Worm (Caenorhabditis elegans) whole organism, late embryonic: Measurements from ENCODE around the gene idpb-3.

ENCODE experiments used
- C08G9.2 ChIP-seq: sonication (generic microtip); optimal IDR thresholded peaks from 2 replicates; lab custom pipeline; 2016; ENCODE audit warnings: mild to moderate bottlenecking, missing genetic modification characterization, moderate library complexity, missing compliant biosample characterization
- C38D4.7 ChIP-seq: fragments of 200-800 bp; sonication (Bioruptor generic); optimal IDR thresholded peaks from 2 replicates; lab custom pipeline; 2018; ENCODE audit warnings: mild to moderate bottlenecking, missing genetic modification characterization, moderate library complexity, missing compliant biosample characterization
- F13H6.1 ChIP-seq: sonication (generic microtip); optimal IDR thresholded peaks from 2 replicates; lab custom pipeline; 2016; ENCODE audit warnings: missing genetic modification characterization, missing compliant biosample characterization
- Y22D7AL.16 ChIP-seq: sonication (generic microtip); optimal IDR thresholded peaks from 2 replicates; lab custom pipeline; 2016; ENCODE audit warnings: missing genetic modification characterization, missing compliant biosample characterization
- ama-1 ChIP-seq: fragments of 150-350 bp; optimal IDR thresholded peaks from 2 replicates; lab custom pipeline; 2014
- ceh-19 ChIP-seq: fragments of 200-800 bp; sonication (Bioruptor generic); optimal IDR thresholded peaks from 2 replicates; lab custom pipeline; 2018; ENCODE audit warnings: mild to moderate bottlenecking, missing genetic modification characterization, missing compliant biosample characterization
- ceh-24 ChIP-seq: sonication (generic microtip); optimal IDR thresholded peaks from 2 replicates; lab custom pipeline; 2016; ENCODE audit warnings: mild to moderate bottlenecking, missing genetic modification characterization, missing compliant biosample characterization
- ceh-30 ChIP-seq: fragments of 150-350 bp; optimal IDR thresholded peaks from 2 replicates; lab custom pipeline; 2014; ENCODE audit warnings: missing biosample characterization, missing genetic modification characterization
- ceh-31 ChIP-seq: sonication (generic microtip); optimal IDR thresholded peaks from 2 replicates; lab custom pipeline; 2016; ENCODE audit warnings: missing genetic modification characterization, missing compliant biosample characterization
- ceh-34 ChIP-seq: sonication (generic microtip); optimal IDR thresholded peaks from 2 replicates; lab custom pipeline; 2016; ENCODE audit warnings: mild to moderate bottlenecking, missing genetic modification characterization, missing compliant biosample characterization
- ceh-45 ChIP-seq: fragments of 200-800 bp; sonication (Bioruptor generic); IDR thresholded peaks from 2 replicates; pipeline ENCODE4 v1.3.6; 2022; ENCODE audit warnings: missing genetic modification reagents, missing genetic modification characterization, missing compliant biosample characterization
- ceh-48 ChIP-seq: sonication (generic microtip); optimal IDR thresholded peaks from 2 replicates; lab custom pipeline; 2016; ENCODE audit warnings: missing genetic modification characterization, inconsistent platforms, missing compliant biosample characterization
- dmd-4 ChIP-seq: sonication (generic microtip); optimal IDR thresholded peaks from 2 replicates; lab custom pipeline; 2016; ENCODE audit warnings: borderline replicate concordance, missing genetic modification characterization, missing compliant biosample characterization
- dve-1 ChIP-seq: sonication (generic microtip); optimal IDR thresholded peaks from 2 replicates; lab custom pipeline; 2017; ENCODE audit warnings: antibody characterized with exemption, mild to moderate bottlenecking, missing genetic modification characterization, missing compliant biosample characterization
- elt-2 ChIP-seq: sonication (generic microtip); optimal IDR thresholded peaks from 2 replicates; lab custom pipeline; 2016; ENCODE audit warnings: missing genetic modification reagents, missing genetic modification characterization, missing compliant biosample characterization
- ets-4 ChIP-seq: sonication (generic microtip); optimal IDR thresholded peaks from 2 replicates; lab custom pipeline; 2016; ENCODE audit warnings: missing genetic modification characterization, missing compliant biosample characterization
- eyg-1 ChIP-seq: sonication (generic microtip); optimal IDR thresholded peaks from 2 replicates; lab custom pipeline; 2016; ENCODE audit warnings: missing genotype, missing genetic modification characterization, missing compliant biosample characterization
- fkh-10 ChIP-seq: fragments of 150-350 bp; optimal IDR thresholded peaks from 2 replicates; lab custom pipeline; 2014; ENCODE audit warnings: missing biosample characterization, missing genetic modification reagents, missing genetic modification characterization
- fkh-6 ChIP-seq: sonication (generic microtip); optimal IDR thresholded peaks from 2 replicates; lab custom pipeline; 2016; ENCODE audit warnings: missing genetic modification characterization, missing compliant biosample characterization
- gmeb-2 ChIP-seq: sonication (generic microtip); optimal IDR thresholded peaks from 2 replicates; lab custom pipeline; 2016; ENCODE audit warnings: missing genetic modification characterization, inconsistent platforms, missing compliant biosample characterization
- hlh-15 ChIP-seq: sonication (generic microtip); optimal IDR thresholded peaks from 2 replicates; lab custom pipeline; 2016; ENCODE audit warnings: missing genetic modification characterization, missing compliant biosample characterization
- lin-11 ChIP-seq: fragments of 200-800 bp; sonication (Bioruptor generic); optimal IDR thresholded peaks from 2 replicates; lab custom pipeline; 2018; ENCODE audit warnings: mild to moderate bottlenecking, missing genetic modification characterization, missing compliant biosample characterization
- madf-2 ChIP-seq: sonication (generic microtip); optimal IDR thresholded peaks from 2 replicates; lab custom pipeline; 2017; ENCODE audit warnings: missing genetic modification characterization, missing compliant biosample characterization
- mec-3 ChIP-seq: sonication (generic microtip); optimal IDR thresholded peaks from 2 replicates; lab custom pipeline; 2016; ENCODE audit warnings: borderline replicate concordance, missing genetic modification characterization, missing compliant biosample characterization
- nfya-1 ChIP-seq: sonication (generic microtip); optimal IDR thresholded peaks from 2 replicates; lab custom pipeline; 2017; ENCODE audit warnings: missing genetic modification characterization, mild to moderate bottlenecking, missing compliant biosample characterization, antibody characterized with exemption, moderate library complexity
- nhr-11 ChIP-seq: fragments of 150-350 bp; optimal IDR thresholded peaks from 2 replicates; lab custom pipeline; 2014; ENCODE audit warnings: missing biosample characterization, missing genetic modification characterization
- nhr-232 ChIP-seq: sonication (generic microtip); optimal IDR thresholded peaks from 2 replicates; lab custom pipeline; 2016; ENCODE audit warnings: missing genetic modification characterization, missing compliant biosample characterization
- npax-4 ChIP-seq: sonication (generic microtip); optimal IDR thresholded peaks from 2 replicates; lab custom pipeline; 2016; ENCODE audit warnings: missing genetic modification characterization, missing compliant biosample characterization
- odd-2 ChIP-seq: sonication (generic microtip); optimal IDR thresholded peaks from 2 replicates; lab custom pipeline; 2017; ENCODE audit warnings: antibody characterized with exemption, mild to moderate bottlenecking, missing genetic modification characterization, missing compliant biosample characterization
- pag-3 ChIP-seq: sonication (generic microtip); optimal IDR thresholded peaks from 2 replicates; lab custom pipeline; 2016; ENCODE audit warnings: missing compliant biosample characterization, missing genetic modification characterization, borderline replicate concordance
- pat-9 ChIP-seq: fragments of 200-800 bp; sonication (Bioruptor generic); optimal IDR thresholded peaks from 2 replicates; lab custom pipeline; 2018; ENCODE audit warnings: mild to moderate bottlenecking, missing genetic modification characterization, moderate library complexity, missing compliant biosample characterization
- pax-1 ChIP-seq: fragments of 150-350 bp; optimal IDR thresholded peaks from 2 replicates; lab custom pipeline; 2014; ENCODE audit warnings: missing biosample characterization, missing genetic modification characterization
- pha-4 ChIP-seq: fragments of 150-350 bp; optimal IDR thresholded peaks from 2 replicates; lab custom pipeline; 2018; ENCODE audit warnings: missing biosample characterization, missing genetic modification reagents, missing genetic modification characterization
- pqm-1 ChIP-seq: sonication (generic microtip); optimal IDR thresholded peaks from 2 replicates; lab custom pipeline; 2016; ENCODE audit warnings: missing genetic modification characterization, missing compliant biosample characterization
- pros-1 ChIP-seq: fragments of 150-350 bp; optimal IDR thresholded peaks from 2 replicates; lab custom pipeline; 2014; ENCODE audit warnings: missing biosample characterization, missing genetic modification reagents, missing genetic modification characterization
- ref-2 ChIP-seq: sonication (generic microtip); optimal IDR thresholded peaks from 2 replicates; lab custom pipeline; 2016; ENCODE audit warnings: missing genetic modification characterization, missing compliant biosample characterization
- sdc-2 ChIP-seq: sonication (generic microtip); optimal IDR thresholded peaks from 2 replicates; lab custom pipeline; 2016; ENCODE audit warnings: missing genotype, missing genetic modification characterization, missing compliant biosample characterization
- sox-2 ChIP-seq: fragments of 200-800 bp; sonication (Bioruptor generic); IDR thresholded peaks from 2 replicates; pipeline ENCODE4 v1.3.6; 2022; ENCODE audit warnings: missing genetic modification reagents, missing genetic modification characterization, missing compliant biosample characterization
- tbx-2 ChIP-seq: sonication (generic microtip); optimal IDR thresholded peaks from 2 replicates; lab custom pipeline; 2016; ENCODE audit warnings: missing genetic modification characterization, missing compliant biosample characterization
- ttx-3 ChIP-seq: sonication (generic microtip); optimal IDR thresholded peaks from 2 replicates; lab custom pipeline; 2016; ENCODE audit warnings: missing genetic modification reagents, missing genetic modification characterization, missing compliant biosample characterization
- unc-55 ChIP-seq: sonication (generic microtip); optimal IDR thresholded peaks from 2 replicates; lab custom pipeline; 2017; ENCODE audit warnings: missing biosample characterization, missing genetic modification reagents, missing genetic modification characterization
- zip-5 ChIP-seq: sonication (generic microtip); optimal IDR thresholded peaks from 2 replicates; lab custom pipeline; 2016; ENCODE audit warnings: missing genetic modification characterization, missing compliant biosample characterization
- ztf-16 ChIP-seq: sonication (generic microtip); optimal IDR thresholded peaks from 2 replicates; lab custom pipeline; 2017; ENCODE audit warnings: missing genetic modification characterization, missing compliant biosample characterization

idpb-3 gene

DNA sequence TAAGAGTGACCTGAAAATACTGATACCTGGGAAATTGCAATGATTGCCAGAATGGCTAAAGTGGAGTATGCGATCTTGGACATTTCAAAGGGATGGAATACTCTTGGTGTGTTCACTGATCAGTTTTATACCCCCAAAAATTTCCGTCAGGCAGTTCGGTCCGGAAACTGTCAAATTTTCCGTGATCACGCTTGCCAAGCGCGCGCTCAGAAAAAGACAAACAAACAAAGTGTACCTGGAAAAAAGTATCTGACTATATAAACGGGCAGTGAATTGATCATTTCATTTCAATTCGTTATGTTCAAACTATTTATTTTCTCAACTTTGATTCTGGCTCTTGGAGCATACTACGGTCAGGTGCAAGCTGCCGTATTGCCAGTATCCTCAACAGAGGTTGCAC, at the start of gene idpb-3, which contains the start of gene idpb-1:
Gene idpb-3 (minus strand): TSS at position 101 of the 400 bp plus-strand sequence.
Gene idpb-1 (plus strand): TSS at position 284 of the 400 bp plus-strand sequence.
- TF ChIP-seq ceh-34 (tag; lab: Kevin White, UChicago) (no peak), sdc-2 (tag; lab: Kevin White, UChicago) (no peak), pax-1 (tag; lab: Kevin White, UChicago) (no peak)

DNA sequence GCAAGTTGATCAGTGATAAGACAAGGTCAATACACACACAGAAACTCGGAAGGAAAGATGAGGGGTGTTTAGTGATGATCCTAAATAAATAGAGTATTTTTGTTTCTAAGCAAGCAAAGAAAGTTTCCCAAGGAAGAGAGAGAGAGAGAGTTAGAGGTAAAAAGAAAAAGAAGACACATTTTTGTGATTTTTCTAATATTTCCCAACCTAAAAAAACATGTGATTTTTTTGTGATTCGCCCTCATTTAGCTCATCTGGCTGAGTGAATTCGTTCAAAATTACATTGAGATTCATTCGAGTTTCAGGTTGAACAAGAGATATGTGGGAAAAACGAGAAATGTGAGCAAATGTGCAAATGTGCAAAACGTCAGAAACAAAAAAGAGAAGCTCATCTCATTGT, 49.2 kb upstream of the idpb-3 start, which contains the start of gene srb-16:
Gene srb-16 (minus strand): TSS at position 101 of the 400 bp plus-strand sequence.
- no peak for TF ChIP-seq C38D4.7 (GFP tag; lab: Kevin White, UChicago)
- no peak for TF ChIP-seq F13H6.1 (tag; lab: Kevin White, UChicago)
- TF ChIP-seq sox-2 (GFP tag; lab: Robert Waterston, UW): no peak
- TF ChIP-seq ama-1: no peak
- no peak for TF ChIP-seq ceh-24 (tag; lab: Kevin White, UChicago)
- TF ChIP-seq ztf-16: no peak
- TF ChIP-seq hlh-15 (tag; lab: Kevin White, UChicago): no peak
- TF ChIP-seq unc-55: no peak
- TF ChIP-seq eyg-1 (tag; lab: Kevin White, UChicago): no peak
- no peak for TF ChIP-seq dve-1 (tag; lab: Kevin White, UChicago)
- TF ChIP-seq fkh-6 (tag; lab: Kevin White, UChicago): no peak
- no peak for TF ChIP-seq C08G9.2 (tag; lab: Kevin White, UChicago)
- TF ChIP-seq ceh-48 (tag; lab: Kevin White, UChicago): no peak
- TF ChIP-seq ceh-30 (tag; lab: Kevin White, UChicago): no peak
- TF ChIP-seq ceh-19 (GFP tag; lab: Kevin White, UChicago): no peak
- TF ChIP-seq dmd-4: no peak
- TF ChIP-seq ceh-45 (GFP tag; lab: Robert Waterston, UW): no peak
- no peak for TF ChIP-seq ets-4 (tag; lab: Kevin White, UChicago)
- TF ChIP-seq pat-9 (tag; lab: Kevin White, UChicago): no peak
- no peak for TF ChIP-seq nhr-11 (tag; lab: Kevin White, UChicago)

DNA sequence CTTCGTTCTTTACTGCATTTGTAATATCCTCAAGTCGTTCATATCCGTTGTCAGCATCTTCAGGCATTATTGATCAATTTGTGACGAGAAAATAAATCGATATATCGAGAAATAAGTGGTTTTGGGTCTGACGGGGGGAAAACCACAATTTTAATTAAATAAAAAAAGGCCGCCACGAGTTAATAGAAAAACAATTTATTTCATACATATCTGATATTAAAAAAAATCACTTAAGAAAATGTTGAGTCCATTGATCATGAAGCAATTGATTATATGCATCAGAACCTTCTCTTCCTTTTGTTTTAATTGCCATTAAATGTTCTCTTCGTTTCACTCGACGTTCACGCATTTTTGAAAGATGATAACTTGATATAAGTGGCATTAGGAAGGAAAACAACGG, 46.7 kb upstream of the idpb-3 start, which contains the start of gene F58A6.5:
Gene F58A6.5 (minus strand): TSS at position 101 of the 400 bp plus-strand sequence.
- TF ChIP-seq ceh-45 (GFP tag; lab: Robert Waterston, UW): no peak
- TF ChIP-seq gmeb-2 (tag; lab: Kevin White, UChicago): no peak
- no peak for TF ChIP-seq npax-4 (tag; lab: Kevin White, UChicago)
- TF ChIP-seq tbx-2 (tag; lab: Kevin White, UChicago): no peak
- no peak for TF ChIP-seq ama-1
- no peak for TF ChIP-seq mec-3 (tag; lab: Kevin White, UChicago)
- TF ChIP-seq fkh-6 (tag; lab: Kevin White, UChicago): no peak
- TF ChIP-seq lin-11 (tag; lab: Kevin White, UChicago): no peak
- TF ChIP-seq pros-1 (tag; lab: Kevin White, UChicago): no peak
- TF ChIP-seq nfya-1 (tag; lab: Kevin White, UChicago): no peak
- TF ChIP-seq pqm-1: no peak
- no peak for TF ChIP-seq pag-3 (tag; lab: Kevin White, UChicago)
- no peak for TF ChIP-seq dve-1 (tag; lab: Kevin White, UChicago)
- no peak for TF ChIP-seq zip-5 (tag; lab: Kevin White, UChicago)

DNA sequence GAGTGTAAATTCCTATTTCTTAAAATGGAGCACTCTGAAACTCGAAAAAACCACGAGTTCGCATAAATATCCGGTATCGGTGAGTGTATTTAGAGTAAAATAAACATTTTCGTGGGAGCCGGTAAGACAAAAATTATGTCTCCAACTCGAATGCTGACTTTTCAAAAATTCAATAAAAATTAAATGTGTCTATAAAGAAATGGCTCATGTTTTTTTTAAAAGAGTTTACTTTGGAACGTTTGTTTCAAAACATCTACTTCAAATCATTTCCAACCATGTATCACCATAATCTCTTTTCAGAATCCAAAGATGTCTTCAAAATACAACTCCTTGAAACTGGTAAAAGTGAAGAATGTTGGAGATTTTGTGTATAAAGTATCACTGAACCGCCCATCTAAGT, 41.0 kb upstream of the idpb-3 start, which contains the start of gene F58A6.1:
Gene F58A6.1 (plus strand): TSS at position 301 of the 400 bp plus-strand sequence.
- no peak for TF ChIP-seq elt-2 (tag; lab: Kevin White, UChicago)
- TF ChIP-seq madf-2: no peak
- TF ChIP-seq unc-55: no peak
- TF ChIP-seq ref-2 (tag; lab: Kevin White, UChicago): no peak
- no peak for TF ChIP-seq fkh-10
- no peak for TF ChIP-seq sox-2 (GFP tag; lab: Robert Waterston, UW)
- no peak for TF ChIP-seq ceh-19 (GFP tag; lab: Kevin White, UChicago)
- no peak for TF ChIP-seq nhr-232
- no peak for TF ChIP-seq dve-1 (tag; lab: Kevin White, UChicago)
- TF ChIP-seq dmd-4: no peak
- TF ChIP-seq F13H6.1 (tag; lab: Kevin White, UChicago): no peak
- no peak for TF ChIP-seq pha-4 (tag; lab: Kevin White, UChicago)
- TF ChIP-seq ttx-3 (tag; lab: Kevin White, UChicago): no peak
- TF ChIP-seq ceh-34 (tag; lab: Kevin White, UChicago): no peak
- no peak for TF ChIP-seq odd-2
- TF ChIP-seq Y22D7AL.16 (tag; lab: Kevin White, UChicago): no peak
- no peak for TF ChIP-seq ceh-31 (tag; lab: Kevin White, UChicago)
- TF ChIP-seq, all 69 proteins: peak for 0
